Worm (Caenorhabditis elegans) whole organism, L1 larva: Measurements from ENCODE around the gene C07G3.10.

Source experiments
- C34B4.2 ChIP-seq: sonication (generic microtip); optimal IDR thresholded peaks from 2 replicates; lab custom pipeline; 2017; ENCODE audit warnings: mild to moderate bottlenecking, missing genetic modification characterization, missing compliant biosample characterization
- efl-1 ChIP-seq, 4 experiments: fragments of 150-350 bp; optimal IDR thresholded peaks in 3 of 4; peaks in 1 of 4; 1 replicate in 1 of 4; 2 replicates in 3 of 4; lab custom pipeline; 2014; ENCODE audit warnings: missing biosample characterization in 2 of 4, missing genetic modification characterization in 2 of 4, missing genetic modification reagents in 2 of 4
- mdl-1 ChIP-seq, 2 experiments: fragments of 150-350 bp; optimal IDR thresholded peaks; 2 replicates each; lab custom pipeline; 2014 to 2017; ENCODE audit warnings: missing biosample characterization in 2 of 2, missing genetic modification characterization in 2 of 2, inconsistent platforms in 1 of 2
- nhr-85 ChIP-seq: sonication (generic microtip); peaks from one replicate; lab custom pipeline; 2016; ENCODE audit warnings: missing genetic modification characterization, inconsistent platforms, missing compliant biosample characterization
- pag-3 ChIP-seq: sonication (generic microtip); optimal IDR thresholded peaks from 2 replicates; lab custom pipeline; 2017; ENCODE audit warnings: missing genetic modification characterization, mild to moderate bottlenecking, missing compliant biosample characterization, antibody characterized with exemption, borderline replicate concordance; ENCODE audit not compliant: insufficient read depth

The C07G3.10 gene

ce11 chrV:3549553-3549952 lies 47.4 kb downstream of the C07G3.10 start, which contains the start of gene sri-21:
Gene sri-21, plus strand, starts transcription at chrV:3549853.
- TF ChIP-seq efl-1 (optimal IDR thresholded peaks at IDR 0.05; lab: Kevin White, UChicago): no peak
- no peak for TF ChIP-seq efl-1 (GFP tag; optimal IDR thresholded peaks at IDR 0.05 in 1 of 2; lab: Kevin White, UChicago)
- no peak for TF ChIP-seq C34B4.2 (tag; lab: Kevin White, UChicago)
- no peak for TF ChIP-seq pag-3 (tag; lab: Kevin White, UChicago)

ce11 chrV:3551765-3552164 lies 49.7 kb downstream of the C07G3.10 start, which contains the start of gene grl-28:
Gene grl-28, minus strand, starts transcription at chrV:3551865.
- no peak for TF ChIP-seq mdl-1 (tag; optimal IDR thresholded peaks at IDR 0.05; lab: Kevin White, UChicago)
- TF ChIP-seq nhr-85 (tag; lab: Kevin White, UChicago): peak; percentile 1
